Fruit fly (Drosophila melanogaster) whole organism, embryonic: ENCODE data around the gene ATPsyngamma.
A peak's percentile ranks its signal among the peaks of the same experiment; 100 is the strongest.

Source experiments
- Antp ChIP-seq: fragments of 200-800 bp; sonication (Bioruptor generic); optimal IDR thresholded peaks from 3 replicates; lab custom pipeline; 2016; ENCODE audit warnings: missing biosample characterization, missing genetic modification characterization
- Asciz ChIP-seq: fragments of 200-800 bp; sonication (Bioruptor generic); optimal IDR thresholded peaks from 2 replicates; lab custom pipeline; 2017; ENCODE audit warnings: missing biosample characterization, mild to moderate bottlenecking, missing genetic modification characterization, missing genetic modification reagents
- CG10209 ChIP-seq: fragments of 200-800 bp; sonication (Bioruptor generic); optimal IDR thresholded peaks from 3 replicates; lab custom pipeline; 2017; ENCODE audit warnings: missing biosample characterization, mild to moderate bottlenecking, missing genetic modification characterization, missing genetic modification reagents
- CG10274 ChIP-seq: fragments of 200-800 bp; sonication (Bioruptor generic); optimal IDR thresholded peaks from 3 replicates; lab custom pipeline; 2017; ENCODE audit warnings: missing biosample characterization, mild to moderate bottlenecking, missing genetic modification characterization
- CG10565 ChIP-seq: fragments of 200-800 bp; sonication (Bioruptor generic); optimal IDR thresholded peaks from 3 replicates; lab custom pipeline; 2016; ENCODE audit warnings: missing biosample characterization, mild to moderate bottlenecking, missing genetic modification characterization
- CG11093 ChIP-seq: fragments of 200-800 bp; sonication (Bioruptor generic); IDR thresholded peaks from 3 replicates; pipeline ENCODE4 v1.3.6; 2022; ENCODE audit warnings: missing biosample characterization, missing genetic modification characterization
- CG12155 ChIP-seq: fragments of 200-800 bp; sonication (Bioruptor generic); optimal IDR thresholded peaks from 3 replicates; lab custom pipeline; 2016; ENCODE audit warnings: missing biosample characterization, missing genetic modification characterization
- CG12769 ChIP-seq: fragments of 200-800 bp; sonication (Bioruptor generic); optimal IDR thresholded peaks from 2 replicates; lab custom pipeline; 2019; ENCODE audit warnings: missing biosample characterization, mild to moderate bottlenecking, missing genetic modification characterization, moderate library complexity
- CG12942 ChIP-seq: fragments of 200-800 bp; sonication (Bioruptor generic); optimal IDR thresholded peaks from 3 replicates; lab custom pipeline; 2016; ENCODE audit warnings: missing biosample characterization, missing genetic modification characterization
- CG14667 ChIP-seq: fragments of 200-800 bp; sonication (Bioruptor generic); IDR thresholded peaks from 2 replicates; pipeline ENCODE4 v1.3.6; 2022; ENCODE audit warnings: missing biosample characterization, missing genetic modification characterization
- CG14965 ChIP-seq: fragments of 200-800 bp; sonication (Bioruptor generic); optimal IDR thresholded peaks from 2 replicates; lab custom pipeline; 2016; ENCODE audit warnings: missing biosample characterization, missing genetic modification characterization, borderline replicate concordance
- CG15011 ChIP-seq: fragments of 200-800 bp; sonication (Bioruptor generic); optimal IDR thresholded peaks from 3 replicates; lab custom pipeline; 2018; ENCODE audit warnings: missing biosample characterization, mild to moderate bottlenecking, missing genetic modification characterization
- CG15514 ChIP-seq: fragments of 200-800 bp; sonication (Bioruptor generic); optimal IDR thresholded peaks from 3 replicates; lab custom pipeline; 2017; ENCODE audit warnings: missing biosample characterization, missing genetic modification characterization, mild to moderate bottlenecking, moderate library complexity, missing genetic modification reagents
- CG16863 ChIP-seq: fragments of 200-800 bp; sonication (Bioruptor generic); optimal IDR thresholded peaks from 3 replicates; lab custom pipeline; 2016; ENCODE audit warnings: missing biosample characterization, missing genetic modification characterization
- CG3163 ChIP-seq: fragments of 200-800 bp; sonication (Bioruptor generic); optimal IDR thresholded peaks from 3 replicates; lab custom pipeline; 2016; ENCODE audit warnings: missing biosample characterization, missing genetic modification characterization
- CG3995 ChIP-seq: fragments of 200-800 bp; sonication (Bioruptor generic); optimal IDR thresholded peaks from 3 replicates; lab custom pipeline; 2016; ENCODE audit warnings: missing biosample characterization, missing genetic modification characterization
- CG4424 ChIP-seq: fragments of 200-800 bp; sonication (Bioruptor generic); optimal IDR thresholded peaks from 3 replicates; lab custom pipeline; 2016; ENCODE audit warnings: missing biosample characterization, missing genetic modification characterization
- CG6813 ChIP-seq: fragments of 200-800 bp; sonication (Bioruptor generic); optimal IDR thresholded peaks from 2 replicates; lab custom pipeline; 2017; ENCODE audit warnings: missing biosample characterization, missing genetic modification characterization, mild to moderate bottlenecking, moderate library complexity, missing genetic modification reagents
- CG8281 ChIP-seq: fragments of 200-800 bp; sonication (Bioruptor generic); optimal IDR thresholded peaks from 2 replicates; lab custom pipeline; 2018; ENCODE audit warnings: missing biosample characterization, mild to moderate bottlenecking, missing genetic modification characterization, moderate library complexity
- CG9727 ChIP-seq: fragments of 200-800 bp; sonication (Bioruptor generic); optimal IDR thresholded peaks from 3 replicates; lab custom pipeline; 2017; ENCODE audit warnings: missing biosample characterization, mild to moderate bottlenecking, missing genetic modification characterization
- CG9817 ChIP-seq: fragments of 200-800 bp; sonication (Bioruptor generic); optimal IDR thresholded peaks from 2 replicates; lab custom pipeline; 2018; ENCODE audit warnings: missing biosample characterization, mild to moderate bottlenecking, missing genetic modification characterization, moderate library complexity
- Dek ChIP-seq: fragments of 200-800 bp; sonication (Bioruptor generic); optimal IDR thresholded peaks from 3 replicates; lab custom pipeline; 2019; ENCODE audit warnings: missing biosample characterization, mild to moderate bottlenecking, missing genetic modification characterization, moderate library complexity
- Drgx ChIP-seq: fragments of 200-800 bp; sonication (Bioruptor generic); IDR thresholded peaks from 2 replicates; pipeline ENCODE4 v1.3.6; 2022; ENCODE audit warnings: missing biosample characterization, missing genetic modification characterization
- HLHmδ ChIP-seq: fragments of 200-800 bp; sonication (Bioruptor generic); optimal IDR thresholded peaks from 2 replicates; lab custom pipeline; 2018; ENCODE audit warnings: missing biosample characterization, mild to moderate bottlenecking, missing genetic modification characterization, moderate library complexity
- Hand ChIP-seq: fragments of 200-800 bp; sonication (Bioruptor generic); optimal IDR thresholded peaks from 2 replicates; lab custom pipeline; 2017; ENCODE audit warnings: mild to moderate bottlenecking, missing biosample characterization, missing genetic modification reagents, missing genetic modification characterization
- HmgZ ChIP-seq: fragments of 200-800 bp; sonication (Bioruptor generic); optimal IDR thresholded peaks from 2 replicates; lab custom pipeline; 2018; ENCODE audit warnings: missing biosample characterization, mild to moderate bottlenecking, missing genetic modification characterization
- Med ChIP-seq: fragments of 200-800 bp; sonication (Bioruptor generic); peaks from one replicate; lab custom pipeline; 2016; ENCODE audit warnings: missing biosample characterization, missing genetic modification characterization, mild to moderate bottlenecking, inconsistent platforms, moderate library complexity
- Neu2 ChIP-seq: fragments of 200-800 bp; sonication (Bioruptor generic); optimal IDR thresholded peaks from 3 replicates; lab custom pipeline; 2016; ENCODE audit warnings: missing biosample characterization, missing genetic modification characterization, borderline replicate concordance
- Oaz ChIP-seq: fragments of 200-800 bp; sonication (Bioruptor generic); IDR thresholded peaks from 2 replicates; pipeline ENCODE4 v1.3.6; 2022; ENCODE audit warnings: missing biosample characterization, missing genetic modification characterization
- al ChIP-seq: fragments of 200-800 bp; sonication (Bioruptor generic); IDR thresholded peaks from 2 replicates; pipeline ENCODE4 v1.3.6; 2022; ENCODE audit warnings: missing biosample characterization, missing genetic modification characterization
- bowl ChIP-seq: fragments of 200-800 bp; sonication (Bioruptor generic); IDR thresholded peaks from 2 replicates; pipeline ENCODE4 v1.3.6; 2022; ENCODE audit warnings: missing biosample characterization, missing genetic modification characterization
- cas ChIP-seq: fragments of 200-800 bp; sonication (Bioruptor generic); IDR thresholded peaks from 2 replicates; pipeline ENCODE4 v1.3.6; 2022; ENCODE audit warnings: missing biosample characterization, missing genetic modification characterization
- chn ChIP-seq: fragments of 200-800 bp; sonication (Bioruptor generic); optimal IDR thresholded peaks from 2 replicates; lab custom pipeline; 2016; ENCODE audit warnings: missing biosample characterization, missing genetic modification characterization
- dan ChIP-seq: fragments of 200-800 bp; sonication (Bioruptor generic); IDR thresholded peaks from 2 replicates; pipeline ENCODE4 v1.3.6; 2022; ENCODE audit warnings: missing biosample characterization, missing genetic modification characterization
- eve ChIP-seq, 2 experiments: fragments of >200 bp; optimal IDR thresholded peaks; 2 replicates each; lab custom pipeline; 2017; ENCODE audit warnings: missing biosample characterization in 2 of 2, missing genetic modification characterization in 2 of 2
- gce ChIP-seq: fragments of 200-800 bp; sonication (Bioruptor generic); IDR thresholded peaks from 3 replicates; pipeline ENCODE4 v1.3.6; 2022; ENCODE audit warnings: missing biosample characterization, missing genetic modification characterization
- gcm ChIP-seq: fragments of 200-800 bp; sonication (Bioruptor generic); optimal IDR thresholded peaks from 2 replicates; lab custom pipeline; 2019; ENCODE audit warnings: missing biosample characterization, mild to moderate bottlenecking, missing genetic modification characterization, moderate library complexity
- lbe ChIP-seq: fragments of 200-800 bp; sonication (Bioruptor generic); optimal IDR thresholded peaks from 2 replicates; lab custom pipeline; 2016; ENCODE audit warnings: missing biosample characterization, mild to moderate bottlenecking, missing genetic modification characterization
- lov ChIP-seq, 2 experiments: fragments of 200-800 bp in 1 of 2; fragments of >200 bp in 1 of 2; sonication (Bioruptor generic) in 1 of 2; IDR thresholded peaks in 1 of 2; optimal IDR thresholded peaks in 1 of 2; 2 replicates in 1 of 2; 3 replicates in 1 of 2; pipeline versions ENCODE4 v1.3.6 to Lab custom; 2017 to 2022; ENCODE audit warnings: missing biosample characterization in 1 of 2, missing genetic modification characterization in 1 of 2
- mam ChIP-seq: fragments of 200-800 bp; sonication (Bioruptor generic); optimal IDR thresholded peaks from 3 replicates; lab custom pipeline; 2016; ENCODE audit warnings: missing biosample characterization, missing genetic modification characterization
- pb ChIP-seq: fragments of 200-800 bp; sonication (Bioruptor generic); optimal IDR thresholded peaks from 3 replicates; lab custom pipeline; 2016; ENCODE audit warnings: missing biosample characterization, missing genetic modification characterization
- phol ChIP-seq: fragments of 200-800 bp; sonication (Bioruptor generic); optimal IDR thresholded peaks from 3 replicates; lab custom pipeline; 2018; ENCODE audit warnings: missing biosample characterization, mild to moderate bottlenecking, missing genetic modification characterization, moderate library complexity
- prd ChIP-seq, 3 experiments: fragments of >200 bp in 2 of 3; fragments of 200-800 bp in 1 of 3; sonication (Bioruptor generic) in 1 of 3; optimal IDR thresholded peaks in 2 of 3; IDR thresholded peaks in 1 of 3; 2 replicates in 2 of 3; 3 replicates in 1 of 3; pipeline versions ENCODE4 v1.3.6 to Lab custom; 2017 to 2022; ENCODE audit warnings: missing biosample characterization in 1 of 3, missing genetic modification characterization in 1 of 3
- pum ChIP-seq: fragments of 200-800 bp; sonication (Bioruptor generic); optimal IDR thresholded peaks from 2 replicates; lab custom pipeline; 2016; ENCODE audit warnings: missing biosample characterization, missing genetic modification characterization
- salm ChIP-seq: fragments of 200-800 bp; sonication (Bioruptor generic); optimal IDR thresholded peaks from 2 replicates; lab custom pipeline; 2018; ENCODE audit warnings: missing biosample characterization, mild to moderate bottlenecking, missing genetic modification characterization
- sim ChIP-seq: fragments of 200-800 bp; sonication (Bioruptor generic); IDR thresholded peaks from 2 replicates; pipeline ENCODE4 v1.3.6; 2022; ENCODE audit warnings: missing biosample characterization, missing genetic modification characterization
- sr ChIP-seq: fragments of 200-800 bp; sonication (Bioruptor generic); IDR thresholded peaks from 3 replicates; pipeline ENCODE4 v1.3.6; 2022; ENCODE audit warnings: missing biosample characterization, missing genetic modification characterization
- trem ChIP-seq: fragments of 200-800 bp; optimal IDR thresholded peaks from 3 replicates; lab custom pipeline; 2019; ENCODE audit warnings: missing biosample characterization, mild to moderate bottlenecking, missing genetic modification characterization, moderate library complexity
- vfl ChIP-seq: fragments of 200-800 bp; sonication (Bioruptor generic); optimal IDR thresholded peaks from 2 replicates; lab custom pipeline; 2016; ENCODE audit warnings: missing biosample characterization, missing genetic modification characterization
- vvl ChIP-seq: fragments of 200-800 bp; sonication (Bioruptor generic); IDR thresholded peaks from 2 replicates; pipeline ENCODE4 v1.3.6; 2022; ENCODE audit warnings: missing biosample characterization, missing genetic modification characterization

Gene ATPsyngamma

dm6 chr3R:29773833-29774324, 24.9 kb upstream of the ATPsyngamma start (continued):
- TF ChIP-seq mam (GFP tag; lab: Kevin White, UChicago) (peak; percentile 84), CG9817 (tag; lab: Kevin White, UChicago) (peak; percentile 77), gcm (GFP tag; lab: Kevin White, UChicago) (no peak), Oaz (GFP tag; lab: Robert Waterston, UW) (peak; percentile 49), CG4424 (GFP tag; lab: Kevin White, UChicago) (peak; percentile 64), CG8281 (peak; percentile 59), dan (no peak), phol (peak; percentile 67), CG9727 (GFP tag; lab: Kevin White, UChicago) (peak; percentile 76), al (GFP tag; lab: Robert Waterston, UW) (peak; percentile 76), HLHmδ (GFP tag; lab: Kevin White, UChicago) (no peak), chn (peak; percentile 53), CG14667 (GFP tag; lab: Robert Waterston, UW) (peak; percentile 57), pb (peak; percentile 78), CG16863 (GFP tag; lab: Kevin White, UChicago) (peak; percentile 68), lov (optimal IDR thresholded peaks at IDR 0.05; lab: Kevin White, UChicago) (no peak), lov (GFP tag; IDR thresholded peaks at IDR 0.05; lab: Robert Waterston, UW) (no peak), sim (GFP tag; lab: Robert Waterston, UW) (no peak), CG12155 (GFP tag; lab: Kevin White, UChicago) (peak; percentile 88), eve (GFP tag; optimal IDR thresholded peaks at IDR 0.05; lab: Kevin White, UChicago) (peak in 1 of 2 experiments; percentile 96), pum (peak; percentile 67), Hand (GFP tag; lab: Kevin White, UChicago) (peak; percentile 77), Neu2 (no peak), HmgZ (peak; percentile 87), Antp (GFP tag; lab: Kevin White, UChicago) (peak; percentile 74), CG15011 (peak; percentile 55), CG12942 (GFP tag; lab: Kevin White, UChicago) (peak; percentile 53), cas (GFP tag; lab: Robert Waterston, UW) (peak; percentile 61), CG10209 (peak; percentile 72), sr (GFP tag; lab: Robert Waterston, UW) (no peak), Asciz (GFP tag; lab: Kevin White, UChicago) (no peak), CG14965 (GFP tag; lab: Kevin White, UChicago) (peak; percentile 47), salm (tag; lab: Kevin White, UChicago) (no peak), CG10565 (GFP tag; lab: Kevin White, UChicago) (no peak), CG11093 (GFP tag; lab: Robert Waterston, UW) (peak; percentile 53; the same call in 1 of the 3 replicates), CG12769 (peak; percentile 90), vvl (peak; percentile 69), Dek (tag; lab: Kevin White, UChicago) (peak; percentile 71), prd (optimal IDR thresholded peaks at IDR 0.05; lab: Kevin White, UChicago) (no peak), prd (GFP tag; IDR thresholded peaks at IDR 0.05; lab: Robert Waterston, UW) (peak; percentile 80), CG3163 (GFP tag; lab: Kevin White, UChicago) (peak; percentile 57), CG6813 (peak; percentile 63), CG15514 (GFP tag; lab: Kevin White, UChicago) (no peak), gce (GFP tag; lab: Robert Waterston, UW) (no peak), CG10274 (GFP tag; lab: Kevin White, UChicago) (peak; percentile 92), CG3995 (GFP tag; lab: Kevin White, UChicago) (peak; percentile 32), bowl (GFP tag; lab: Robert Waterston, UW) (no peak), trem (no peak), vfl (peak; percentile 64), Drgx (GFP tag; lab: Robert Waterston, UW) (peak; percentile 71), lbe (GFP tag; lab: Kevin White, UChicago) (no peak), Med (GFP tag; lab: Kevin White, UChicago) (peak; percentile 96)
